Worm (Caenorhabditis elegans) whole organism, young adult: ENCODE results near the gene arp-1.

ENCODE experiments used
- aptf-3 ChIP-seq: fragments of 200-800 bp; sonication (Bioruptor generic); IDR thresholded peaks from 2 replicates; pipeline ENCODE4 v1.3.6; 2022; ENCODE audit warnings: missing genetic modification characterization, missing compliant biosample characterization
- ccch-3 ChIP-seq: fragments of 200-800 bp; sonication (Bioruptor generic); optimal IDR thresholded peaks from 2 replicates; lab custom pipeline; 2018; ENCODE audit warnings: mild to moderate bottlenecking, missing genetic modification characterization, missing compliant biosample characterization
- dpl-1 ChIP-seq: fragments of 150-350 bp; optimal IDR thresholded peaks from 2 replicates; lab custom pipeline; 2014; ENCODE audit warnings: missing biosample characterization, missing genetic modification reagents, missing genetic modification characterization
- lin-26 ChIP-seq: fragments of 200-800 bp; sonication (Bioruptor generic); IDR thresholded peaks from 2 replicates; pipeline ENCODE4 v1.3.6; 2022; ENCODE audit warnings: missing genetic modification reagents, missing genetic modification characterization, missing compliant biosample characterization
- lsl-1 ChIP-seq: fragments of 200-800 bp; sonication (Bioruptor generic); optimal IDR thresholded peaks from 2 replicates; lab custom pipeline; 2018; ENCODE audit warnings: mild to moderate bottlenecking, missing genetic modification characterization, moderate library complexity, missing compliant biosample characterization
- somi-1 ChIP-seq: fragments of 200-800 bp; sonication (Bioruptor generic); optimal IDR thresholded peaks from 2 replicates; lab custom pipeline; 2018; ENCODE audit warnings: mild to moderate bottlenecking, missing genetic modification characterization, missing compliant biosample characterization
- unc-62 ChIP-seq: fragments of 150-350 bp; optimal IDR thresholded peaks from 2 replicates; lab custom pipeline; 2014; ENCODE audit warnings: missing biosample characterization, missing genetic modification reagents, missing genetic modification characterization

DNA sequence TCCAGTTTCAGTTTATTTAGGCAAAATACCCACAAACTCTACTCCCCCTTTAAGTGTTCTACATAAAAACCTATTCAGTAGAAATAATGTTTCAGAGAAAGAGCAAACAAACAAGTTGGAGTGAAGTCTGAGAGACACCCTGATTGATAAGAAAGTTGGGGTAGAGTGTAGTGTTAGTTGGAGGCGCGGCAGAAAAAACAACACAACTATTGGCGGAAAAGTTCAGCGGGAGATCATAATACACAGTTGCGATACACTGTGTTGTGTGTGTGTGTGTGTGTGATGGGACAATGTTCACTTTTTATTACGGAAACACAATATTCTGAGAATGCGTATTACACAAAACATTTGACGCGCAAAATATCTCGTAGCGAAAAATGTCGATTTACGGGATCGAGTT, 45.3 kb upstream of the arp-1 start:
- TF ChIP-seq somi-1 (no peak), dpl-1 (GFP tag; lab: Kevin White, UChicago) (no peak), aptf-3 (GFP tag; lab: Robert Waterston, UW) (no peak), unc-62 (GFP tag; lab: Kevin White, UChicago) (no peak), lin-26 (GFP tag; lab: Robert Waterston, UW) (no peak), ccch-3 (GFP tag; lab: Kevin White, UChicago) (no peak), lsl-1 (no peak)
